Worm (Caenorhabditis elegans) whole organism, early embryonic: ENCODE data around the gene dao-3.
A peak's percentile ranks its signal among the peaks of the same experiment; 100 is the strongest.

Experiments
- B0310.2 ChIP-seq: sonication (generic microtip); optimal IDR thresholded peaks from 2 replicates; lab custom pipeline; 2016; ENCODE audit warnings: mild to moderate bottlenecking, missing genetic modification characterization, missing compliant biosample characterization
- F13C5.2 ChIP-seq: sonication (generic microtip); optimal IDR thresholded peaks from 2 replicates; lab custom pipeline; 2017; ENCODE audit warnings: mild to moderate bottlenecking, missing genetic modification characterization, inconsistent platforms, missing compliant biosample characterization
- aly-1 ChIP-seq: sonication (generic microtip); optimal IDR thresholded peaks from 2 replicates; lab custom pipeline; 2016; ENCODE audit warnings: missing genetic modification characterization, missing compliant biosample characterization
- ama-1 ChIP-seq: fragments of 150-350 bp; optimal IDR thresholded peaks from 2 replicates; lab custom pipeline; 2014
- ceh-13 ChIP-seq: fragments of 200-800 bp; sonication (Bioruptor generic); optimal IDR thresholded peaks from 2 replicates; lab custom pipeline; 2018; ENCODE audit warnings: mild to moderate bottlenecking, missing genetic modification characterization, missing compliant biosample characterization
- ceh-36 ChIP-seq: sonication (generic microtip); optimal IDR thresholded peaks from 2 replicates; lab custom pipeline; 2016; ENCODE audit warnings: missing genetic modification characterization, inconsistent platforms, missing compliant biosample characterization
- ets-7 ChIP-seq: sonication (generic microtip); optimal IDR thresholded peaks from 2 replicates; lab custom pipeline; 2016; ENCODE audit warnings: missing genotype, missing genetic modification characterization, missing compliant biosample characterization
- flt-1 ChIP-seq: fragments of 200-800 bp; sonication (Bioruptor generic); IDR thresholded peaks from 2 replicates; pipeline ENCODE4 v1.3.6; 2022; ENCODE audit warnings: missing genetic modification characterization, missing compliant biosample characterization
- hmbx-1 ChIP-seq: sonication (generic microtip); optimal IDR thresholded peaks from 2 replicates; lab custom pipeline; 2016; ENCODE audit warnings: mild to moderate bottlenecking, missing genetic modification characterization, missing compliant biosample characterization
- hmg-4 ChIP-seq: fragments of 200-800 bp; sonication (Bioruptor generic); optimal IDR thresholded peaks from 2 replicates; lab custom pipeline; 2018; ENCODE audit warnings: mild to moderate bottlenecking, missing genetic modification characterization, missing compliant biosample characterization
- hnd-1 ChIP-seq: sonication (generic microtip); optimal IDR thresholded peaks from 2 replicates; lab custom pipeline; 2016; ENCODE audit warnings: missing genetic modification characterization, missing compliant biosample characterization
- pes-1 ChIP-seq: fragments of 200-800 bp; sonication (Bioruptor generic); IDR thresholded peaks from 2 replicates; pipeline ENCODE4 v1.3.6; 2022; ENCODE audit warnings: missing genetic modification reagents, missing genetic modification characterization, missing compliant biosample characterization
- scrt-1 ChIP-seq: fragments of 200-800 bp; sonication (Bioruptor generic); IDR thresholded peaks from 2 replicates; pipeline ENCODE4 v1.3.6; 2022; ENCODE audit warnings: missing genetic modification characterization, missing compliant biosample characterization
- sea-1 ChIP-seq: fragments of 200-800 bp; sonication (Bioruptor generic); conservative IDR thresholded peaks from 2 replicates; pipeline ENCODE4 v1.3.6; 2022; ENCODE audit warnings: missing genetic modification characterization, missing compliant biosample characterization
- tbx-11 ChIP-seq: fragments of 200-800 bp; sonication (Bioruptor generic); IDR thresholded peaks from 2 replicates; pipeline ENCODE4 v1.3.6; 2022; ENCODE audit warnings: missing genetic modification characterization, missing compliant biosample characterization
- tbx-37 ChIP-seq: fragments of 200-800 bp; sonication (Bioruptor generic); conservative IDR thresholded peaks from 2 replicates; pipeline ENCODE4 v1.3.6; 2022; ENCODE audit warnings: missing genetic modification reagents, missing genetic modification characterization, missing compliant biosample characterization
- tra-4 ChIP-seq: sonication (generic microtip); optimal IDR thresholded peaks from 2 replicates; lab custom pipeline; 2017; ENCODE audit warnings: missing genetic modification characterization, missing compliant biosample characterization

The dao-3 gene

ce11 chrX:8053008-8053441, 33.3 kb downstream of the dao-3 start:
- no peak for TF ChIP-seq pes-1 (GFP tag; lab: Robert Waterston, UW)
- TF ChIP-seq sea-1 (GFP tag; lab: Robert Waterston, UW), result no peak
- no peak for TF ChIP-seq hmbx-1
- TF ChIP-seq ets-7, result no peak
- no peak for TF ChIP-seq tbx-11 (GFP tag; lab: Robert Waterston, UW)
- no peak for TF ChIP-seq B0310.2 (tag; lab: Kevin White, UChicago)
- no peak for TF ChIP-seq ama-1 (lab: Kevin White, UChicago)
- no peak for TF ChIP-seq tra-4 (tag; lab: Kevin White, UChicago)
- TF ChIP-seq F13C5.2 (tag; lab: Kevin White, UChicago), result no peak
- TF ChIP-seq hmg-4 (GFP tag; lab: Kevin White, UChicago), result no peak
- no peak for TF ChIP-seq tbx-37
- no peak for TF ChIP-seq aly-1 (tag; lab: Kevin White, UChicago)
- TF ChIP-seq flt-1 (GFP tag; lab: Robert Waterston, UW), result no peak

- no peak for TF ChIP-seq hmbx-1
- no peak for TF ChIP-seq tbx-37
- TF ChIP-seq F13C5.2 (tag; lab: Kevin White, UChicago), result no peak
- TF ChIP-seq ets-7, result no peak
- no peak for TF ChIP-seq hnd-1 (tag; lab: Kevin White, UChicago)
- no peak for TF ChIP-seq hmg-4 (GFP tag; lab: Kevin White, UChicago)
- no peak for TF ChIP-seq tra-4 (tag; lab: Kevin White, UChicago)
- no peak for TF ChIP-seq flt-1 (GFP tag; lab: Robert Waterston, UW)
- no peak for TF ChIP-seq tbx-11 (GFP tag; lab: Robert Waterston, UW)
- TF ChIP-seq ceh-13 (GFP tag; lab: Kevin White, UChicago), result no peak
Observed at ce11 chrX:8052055-8052454, 34.3 kb downstream of the dao-3 start.

DNA sequence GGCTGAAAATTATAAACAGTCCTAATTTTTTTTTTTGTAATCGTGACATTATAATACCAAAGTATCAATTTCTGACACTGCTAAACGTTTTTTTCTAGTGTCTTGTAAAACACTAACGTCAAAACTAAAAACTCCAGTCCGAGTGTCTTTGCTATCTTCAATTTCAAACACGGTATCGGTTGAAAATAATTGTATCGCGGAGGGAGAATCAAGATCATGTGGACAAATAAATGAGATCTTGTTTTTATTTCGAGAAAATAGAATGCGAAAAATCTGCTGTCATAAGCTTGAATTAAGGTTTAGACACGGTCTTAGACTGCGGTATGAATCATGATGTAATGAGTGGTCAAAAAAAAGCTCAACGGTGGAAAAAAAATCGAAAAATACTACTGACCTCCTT, 37.7 kb downstream of the dao-3 start:
- no peak for TF ChIP-seq ets-7
- no peak for TF ChIP-seq tbx-37
- TF ChIP-seq tbx-11 (GFP tag; lab: Robert Waterston, UW), result no peak
- TF ChIP-seq hmg-4 (GFP tag; lab: Kevin White, UChicago), result no peak
- no peak for TF ChIP-seq scrt-1 (GFP tag; lab: Robert Waterston, UW)
- no peak for TF ChIP-seq B0310.2 (tag; lab: Kevin White, UChicago)
- no peak for TF ChIP-seq pes-1 (GFP tag; lab: Robert Waterston, UW)
- TF ChIP-seq hmbx-1, result no peak
- TF ChIP-seq ceh-36, result no peak
- TF ChIP-seq aly-1 (tag; lab: Kevin White, UChicago), result no peak
- TF ChIP-seq flt-1 (GFP tag; lab: Robert Waterston, UW), result no peak

ce11 chrX:8045152-8045551, 41.2 kb downstream of the dao-3 start, which contains the start of gene C18A11.4:
TSS of gene C18A11.4 (plus strand) at chrX:8045518.
- TF ChIP-seq ceh-36 (no peak), sea-1 (GFP tag; lab: Robert Waterston, UW) (no peak)

DNA sequence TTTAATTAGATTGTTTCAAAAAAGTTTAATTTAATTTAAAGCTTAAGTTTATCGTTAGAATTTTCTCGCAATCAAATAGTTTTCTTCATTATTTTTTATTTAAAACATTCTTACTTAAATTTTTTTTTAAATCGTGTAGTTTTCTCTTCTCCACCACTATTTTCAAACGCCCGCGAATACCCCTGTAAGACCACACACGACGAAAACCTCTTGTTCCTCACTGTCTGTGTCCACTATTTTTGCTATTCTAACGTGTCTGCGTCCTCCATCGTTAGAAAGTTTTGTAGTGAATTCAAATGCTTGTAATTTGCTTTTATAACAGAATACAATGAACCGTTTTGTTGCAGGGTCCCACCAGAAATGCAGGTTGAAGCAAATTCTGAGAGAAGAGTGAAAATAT, 45.4 kb downstream of the dao-3 start, which contains the start of gene xol-1:
Gene xol-1 (plus strand): TSS at position 347 of the 400 bp plus-strand sequence.
- TF ChIP-seq pes-1 (GFP tag; lab: Robert Waterston, UW) (no peak), flt-1 (GFP tag; lab: Robert Waterston, UW) (no peak), aly-1 (tag; lab: Kevin White, UChicago) (no peak), hmbx-1 (no peak), scrt-1 (GFP tag; lab: Robert Waterston, UW) (no peak), F13C5.2 (tag; lab: Kevin White, UChicago) (no peak), sea-1 (GFP tag; lab: Robert Waterston, UW) (no peak), B0310.2 (tag; lab: Kevin White, UChicago) (no peak), ama-1 (lab: Kevin White, UChicago) (no peak), ceh-36 (no peak), hmg-4 (GFP tag; lab: Kevin White, UChicago) (no peak)

DNA sequence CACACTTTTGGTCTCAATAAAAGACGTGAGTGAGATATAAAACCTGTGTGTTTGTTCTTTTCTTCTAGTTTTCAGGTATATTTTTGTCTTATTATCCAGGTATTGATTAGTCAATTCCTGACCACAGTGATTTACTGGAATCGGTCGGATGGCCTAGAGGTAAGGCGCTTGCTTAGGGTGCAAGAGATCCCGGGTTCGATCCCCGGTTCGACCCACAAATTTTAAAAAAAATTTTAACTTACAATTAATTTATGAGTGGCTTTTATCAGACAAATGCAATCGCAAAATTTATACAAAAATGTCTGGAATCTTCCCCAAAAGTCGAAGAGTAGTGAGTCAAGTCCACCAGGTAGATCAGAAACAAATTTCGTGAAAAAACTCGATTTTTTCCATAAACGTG, 49.0 kb downstream of the dao-3 start:
- TF ChIP-seq hmbx-1, result no peak
- TF ChIP-seq flt-1 (GFP tag; lab: Robert Waterston, UW), result no peak
- TF ChIP-seq ama-1 (lab: Kevin White, UChicago), result no peak
- TF ChIP-seq tbx-37, result no peak

- TF ChIP-seq hmbx-1 (no peak), pes-1 (GFP tag; lab: Robert Waterston, UW) (peak; percentile 82), sea-1 (GFP tag; lab: Robert Waterston, UW) (peak; percentile 73), F13C5.2 (tag; lab: Kevin White, UChicago) (peak; percentile 81), flt-1 (GFP tag; lab: Robert Waterston, UW) (peak; percentile 79), hnd-1 (tag; lab: Kevin White, UChicago) (peak; percentile 22), tbx-37 (no peak), ceh-36 (peak; percentile 52), aly-1 (tag; lab: Kevin White, UChicago) (peak; percentile 84), ama-1 (lab: Kevin White, UChicago) (no peak), tra-4 (tag; lab: Kevin White, UChicago) (no peak), hmg-4 (GFP tag; lab: Kevin White, UChicago) (peak; percentile 78), B0310.2 (tag; lab: Kevin White, UChicago) (peak; percentile 40), ceh-13 (GFP tag; lab: Kevin White, UChicago) (peak; percentile 48), scrt-1 (GFP tag; lab: Robert Waterston, UW) (peak; percentile 54; the same call in 1 of the 2 replicates), ets-7 (no peak), tbx-11 (GFP tag; lab: Robert Waterston, UW) (peak; percentile 67)
Observed at ce11 chrX:8036219-8036883, 50.0 kb downstream of the dao-3 start.
